Fruit fly (Drosophila melanogaster): Measurements from ENCODE around the gene CG34377.

Gene CG34377

dm6 chr3R:22330512-22331119, 6.7 kb upstream of the CG34377 start, which contains the start of gene CG33721:
TSS of gene CG33721 (plus strand) at chr3R:22331069.
- TF ChIP-seq CG7928 (GFP tag; optimal IDR thresholded peaks at IDR 0.05) (no peak), HLH4C (GFP tag; IDR thresholded peaks at IDR 0.05; ENCODE audit: partially characterized antibody) (no peak), CG7786 (GFP tag; optimal IDR thresholded peaks at IDR 0.05) (no peak), CG17612 (GFP tag; IDR thresholded peaks at IDR 0.05) (no peak), CG30431 (GFP tag; optimal IDR thresholded peaks at IDR 0.05) (no peak), vvl (GFP tag; IDR thresholded peaks at IDR 0.05) (peak; percentile 83), psq (GFP tag; optimal IDR thresholded peaks at IDR 0.05) (no peak), CG17912 (GFP tag; optimal IDR thresholded peaks at IDR 0.05) (no peak), CG18262 (tag; optimal IDR thresholded peaks at IDR 0.05) (no peak), CG18764 (GFP tag; optimal IDR thresholded peaks at IDR 0.05) (no peak), ab (GFP tag; optimal IDR thresholded peaks at IDR 0.05) (no peak), Xbp1 (GFP tag; optimal IDR thresholded peaks at IDR 0.05) (no peak), sd (tag; optimal IDR thresholded peaks at IDR 0.05) (peak; percentile 20), lov (optimal IDR thresholded peaks at IDR 0.05) (no peak), lov (GFP tag; IDR thresholded peaks at IDR 0.05) (no peak), abd-A (tag; optimal IDR thresholded peaks at IDR 0.05) (peak; percentile 72), Dfd (GFP tag; optimal IDR thresholded peaks at IDR 0.05) (no peak), CG12219 (GFP tag; optimal IDR thresholded peaks at IDR 0.05) (no peak), Dp (GFP tag; optimal IDR thresholded peaks at IDR 0.05) (no peak), CG1832 (GFP tag; optimal IDR thresholded peaks at IDR 0.05) (no peak), CG14050 (GFP tag; IDR thresholded peaks at IDR 0.05) (no peak), CG13296 (GFP tag; optimal IDR thresholded peaks at IDR 0.05) (no peak), Nf-YB (GFP tag; optimal IDR thresholded peaks at IDR 0.05) (no peak), CG7271 (tag; optimal IDR thresholded peaks at IDR 0.05) (no peak), Awh (GFP tag; IDR thresholded peaks at IDR 0.05) (peak; percentile 72; the same call in 1 of the 2 replicates), oc (tag; optimal IDR thresholded peaks at IDR 0.05) (peak; percentile 18), CG4360 (GFP tag; IDR thresholded peaks at IDR 0.05) (no peak), insv (GFP tag; optimal IDR thresholded peaks at IDR 0.05) (no peak), CG9437 (GFP tag; optimal IDR thresholded peaks at IDR 0.05) (no peak), CG8388 (GFP tag; optimal IDR thresholded peaks at IDR 0.05) (no peak), Vsx1 (GFP tag; optimal IDR thresholded peaks at IDR 0.05) (peak; percentile 66), Ets65A (GFP tag) (peak; percentile 78), CG13123 (GFP tag; optimal IDR thresholded peaks at IDR 0.05) (no peak), Adf1 (GFP tag; IDR thresholded peaks at IDR 0.05) (no peak)

DNA sequence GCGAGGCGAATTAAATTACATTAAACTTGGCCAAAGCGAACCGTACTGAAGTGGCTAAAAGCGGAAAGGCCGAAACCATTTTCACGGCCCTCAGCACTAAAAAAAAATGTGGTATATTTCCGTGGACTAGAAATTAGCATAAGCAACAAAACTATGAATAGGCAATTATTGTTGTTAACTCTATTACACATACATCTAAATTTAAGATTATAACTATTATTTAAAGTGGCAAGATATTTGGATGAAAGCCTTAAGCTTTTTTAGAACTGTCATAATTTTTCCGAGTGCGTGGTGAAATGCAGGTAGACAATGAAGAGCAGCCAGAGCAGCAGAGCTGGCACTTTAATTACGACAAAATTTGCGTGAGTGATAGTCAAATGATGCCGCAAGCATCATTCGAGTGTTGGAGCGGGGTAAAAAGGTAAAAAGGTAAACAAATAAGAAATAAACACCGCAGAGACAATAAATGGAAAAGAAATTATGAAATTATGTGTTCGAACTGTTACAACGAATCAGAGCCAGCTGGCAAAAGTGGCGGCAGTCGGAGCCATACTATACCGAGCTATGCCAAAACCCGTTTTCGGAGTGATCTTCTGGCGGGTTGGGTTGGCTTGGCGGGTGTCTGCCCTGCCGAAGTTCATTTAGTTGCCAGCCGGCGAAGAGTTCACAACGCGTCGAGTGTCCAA, 4.9 kb upstream of the CG34377 start, which contains the start of gene CG7080:
CG7080 (plus strand) TSS at position 636 of the 686 bp plus-strand sequence.
- TF ChIP-seq tx (GFP tag; optimal IDR thresholded peaks at IDR 0.05): no peak
- no peak for TF ChIP-seq tup (GFP tag; optimal IDR thresholded peaks at IDR 0.05)
- peak; percentile 45; the same call in 1 of the 3 replicates for TF ChIP-seq ci (GFP tag; IDR thresholded peaks at IDR 0.05)
- TF ChIP-seq Spps (tag; optimal IDR thresholded peaks at IDR 0.05): no peak
- peak; percentile 7 for TF ChIP-seq nmo (GFP tag; optimal IDR thresholded peaks at IDR 0.05)
- TF ChIP-seq Aef1 (GFP tag; IDR thresholded peaks at IDR 0.05): no peak
- no peak for TF ChIP-seq wek (GFP tag; optimal IDR thresholded peaks at IDR 0.05)
- TF ChIP-seq CG2712 (tag; optimal IDR thresholded peaks at IDR 0.05): no peak
- TF ChIP-seq CG33557 (GFP tag; optimal IDR thresholded peaks at IDR 0.05): no peak
- TF ChIP-seq Hr51 (GFP tag; optimal IDR thresholded peaks at IDR 0.05): peak in 1 of 2 experiments; percentile 72
- TF ChIP-seq h (optimal IDR thresholded peaks at IDR 0.05): no peak
- 0 out of 2 replicates have a peak, but pooled peaks have one; percentile 20 for TF ChIP-seq esg (GFP tag; conservative IDR thresholded peaks at IDR 0.05)
- no peak for TF ChIP-seq sens-2 (GFP tag; IDR thresholded peaks at IDR 0.05)
- TF ChIP-seq pho (GFP tag; optimal IDR thresholded peaks at IDR 0.05): no peak
- no peak for TF ChIP-seq fd64A (GFP tag; optimal IDR thresholded peaks at IDR 0.05)
- peak; percentile 54 for TF ChIP-seq CG17359 (tag; optimal IDR thresholded peaks at IDR 0.05)
- TF ChIP-seq gcm2 (GFP tag; optimal IDR thresholded peaks at IDR 0.05): no peak
- TF ChIP-seq eyg (GFP tag; optimal IDR thresholded peaks at IDR 0.05): no peak
